Worm (Caenorhabditis elegans): ENCODE measurements around the gene F43G6.8.
A peak's percentile ranks its signal among the peaks of the same experiment; 100 is the strongest.

F43G6.8 gene

DNA sequence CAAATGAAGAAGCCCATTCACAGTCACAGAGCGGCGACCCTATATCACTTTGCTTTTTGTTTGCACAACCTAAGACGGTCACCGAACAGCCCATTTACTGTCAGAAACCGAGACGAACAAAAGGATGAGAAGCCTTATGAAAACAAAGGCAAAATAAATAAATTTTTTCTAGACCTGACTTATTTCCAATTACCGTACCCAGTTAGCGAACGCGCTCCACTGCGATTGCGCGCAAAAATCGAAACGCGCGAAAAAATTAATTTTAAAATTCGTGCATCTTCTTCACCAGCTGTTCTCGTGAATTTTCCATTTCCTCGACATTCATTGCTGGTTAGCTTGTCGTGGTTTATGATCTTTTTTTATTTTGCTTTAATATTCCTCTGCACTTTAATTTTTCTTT lies 31.4 kb downstream of the F43G6.8 start, which contains the start of gene F43G6.16 (continued):
- no peak for TF ChIP-seq ceh-27 (GFP tag; optimal IDR thresholded peaks at IDR 0.05)

DNA sequence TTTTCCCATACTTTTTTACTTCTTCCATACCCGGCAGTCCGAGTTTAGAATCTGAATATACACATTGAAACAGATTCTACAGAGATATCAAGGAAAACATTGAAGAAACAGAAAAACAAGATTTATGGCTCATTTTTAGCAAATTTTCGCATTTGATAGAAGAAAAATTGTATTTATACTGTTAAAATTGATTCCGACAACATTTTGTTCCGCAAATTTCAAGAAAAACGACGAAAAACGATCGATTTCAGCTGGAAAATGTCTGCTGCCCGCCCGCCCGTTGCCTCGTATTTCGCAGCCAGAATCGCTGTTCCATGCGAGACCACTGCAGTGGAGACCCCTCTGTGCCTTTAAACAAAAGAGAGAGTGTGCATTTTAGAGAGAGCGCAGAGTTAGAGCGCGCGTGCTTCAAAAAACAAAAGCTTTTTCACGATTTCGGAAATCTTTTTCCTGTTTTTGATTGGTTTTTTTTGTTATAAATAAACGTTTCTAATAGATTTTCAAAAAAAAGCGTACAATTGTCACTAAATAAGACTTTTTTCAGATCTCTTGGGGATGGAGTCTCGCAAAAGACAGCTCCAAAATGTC lies 35.9 kb downstream of the F43G6.8 start, which contains the start of the genes patr-1 and dna-2:
Gene patr-1, minus strand, starts transcription at position 51 of the 588 bp plus-strand sequence.
Gene dna-2, plus strand, starts transcription at position 538 of the 588 bp plus-strand sequence.
- no peak for TF ChIP-seq cebp-1 (GFP tag; IDR thresholded peaks at IDR 0.05)
- peak; percentile 63 for TF ChIP-seq cebp-1 (tag; optimal IDR thresholded peaks at IDR 0.05)
- peak; percentile 1 for TF ChIP-seq tbp1 (GFP tag; optimal IDR thresholded peaks at IDR 0.05)
- TF ChIP-seq ztf-18 (tag; optimal IDR thresholded peaks at IDR 0.05), result peak; percentile 16
- no peak for TF ChIP-seq hlh-12 (tag; optimal IDR thresholded peaks at IDR 0.05)
- TF ChIP-seq egl-18 (GFP tag; IDR thresholded peaks at IDR 0.05), result no peak
- peak; percentile 12 for TF ChIP-seq snpc-3.4 (tag; optimal IDR thresholded peaks at IDR 0.05)
- no peak for TF ChIP-seq mel-28 (tag; optimal IDR thresholded peaks at IDR 0.05; ENCODE audit: borderline replicate concordance)
- peak; percentile 95 for TF ChIP-seq hmg-1.2 (GFP tag; IDR thresholded peaks at IDR 0.05)
- TF ChIP-seq snpc-4 (GFP tag; optimal IDR thresholded peaks at IDR 0.05), result no peak
- peak in 3 of 4 experiments; percentile 7 to 63 (median 44) for TF ChIP-seq snpc-4 (tag; optimal IDR thresholded peaks at IDR 0.05)
- TF ChIP-seq zim-3 (tag; optimal IDR thresholded peaks at IDR 0.05), result no peak
- peak; percentile 6 for TF ChIP-seq ceh-27 (GFP tag; optimal IDR thresholded peaks at IDR 0.05)
- TF ChIP-seq dox-1 (GFP tag; IDR thresholded peaks at IDR 0.05), result peak; percentile 80
- peak; percentile 53 for TF ChIP-seq dpl-1 (GFP tag; optimal IDR thresholded peaks at IDR 0.05)
- TF ChIP-seq madf-3 (GFP tag; IDR thresholded peaks at IDR 0.05), result 0 out of 2 replicates have a peak, but pooled peaks have one; percentile 21
- peak; percentile 70 for TF ChIP-seq attf-5 (GFP tag; optimal IDR thresholded peaks at IDR 0.05)
- peak; percentile 59 for TF ChIP-seq efl-1 (GFP tag; optimal IDR thresholded peaks at IDR 0.05)
- peak in 1 of 3 experiments; percentile 50 for TF ChIP-seq lin-35 (GFP tag; optimal IDR thresholded peaks at IDR 0.05)
- peak; percentile 59; the same call in 1 of the 2 replicates for TF ChIP-seq zfh-2 (GFP tag; conservative IDR thresholded peaks at IDR 0.05)
- peak; percentile 57 for TF ChIP-seq lin-54 (GFP tag; optimal IDR thresholded peaks at IDR 0.05)
- TF ChIP-seq madf-6 (GFP tag; IDR thresholded peaks at IDR 0.05), result peak; percentile 57
- TF ChIP-seq snpc-1.1 (tag; optimal IDR thresholded peaks at IDR 0.05; ENCODE audit: insufficient read depth), result peak; percentile 29
- TF ChIP-seq lin-40 (tag; optimal IDR thresholded peaks at IDR 0.05), result no peak
- no peak for TF ChIP-seq F22D6.2 (tag; optimal IDR thresholded peaks at IDR 0.05)
- TF ChIP-seq F33H1.4 (GFP tag; IDR thresholded peaks at IDR 0.05), result peak; percentile 82
- TF ChIP-seq F23B12.7 (tag; optimal IDR thresholded peaks at IDR 0.05; ENCODE audit: insufficient read depth), result peak; percentile 63
- TF ChIP-seq egrh-3 (GFP tag; IDR thresholded peaks at IDR 0.05), result no peak
- no peak for TF ChIP-seq attf-3 (GFP tag; conservative IDR thresholded peaks at IDR 0.05)
- peak; percentile 61 for TF ChIP-seq mcd-1 (GFP tag; IDR thresholded peaks at IDR 0.05)
- peak; percentile 24 for TF ChIP-seq nhr-80 (tag; optimal IDR thresholded peaks at IDR 0.05)
- TF ChIP-seq lsl-1 (GFP tag; optimal IDR thresholded peaks at IDR 0.05), result peak; percentile 65
- TF ChIP-seq ceh-91 (GFP tag; IDR thresholded peaks at IDR 0.05), result peak; percentile 69
- TF ChIP-seq B0336.3 (GFP tag; IDR thresholded peaks at IDR 0.05), result no peak
- 0 out of 2 replicates have a peak, but pooled peaks have one; percentile 8 for TF ChIP-seq ekl-4 (GFP tag; IDR thresholded peaks at IDR 0.05)
- peak; percentile 43 for TF ChIP-seq D2030.7 (GFP tag; IDR thresholded peaks at IDR 0.05)
- TF ChIP-seq ceh-58 (GFP tag; IDR thresholded peaks at IDR 0.05), result no peak
- no peak for TF ChIP-seq tbx-9 (tag; optimal IDR thresholded peaks at IDR 0.05; ENCODE audit: borderline replicate concordance)
